Worm (Caenorhabditis elegans) whole organism, L4/young adult: Measurements from ENCODE around the gene T01E8.1.

Experiments used
- W03F9.2 ChIP-seq: fragments of 150-350 bp; optimal IDR thresholded peaks from 2 replicates; lab custom pipeline; 2014; ENCODE audit warnings: missing biosample characterization, missing genetic modification characterization
- dao-5 ChIP-seq: sonication (generic microtip); optimal IDR thresholded peaks from 2 replicates; lab custom pipeline; 2016; ENCODE audit warnings: missing genotype, missing genetic modification characterization, moderate library complexity, missing compliant biosample characterization
- him-1 ChIP-seq: sonication (generic microtip); optimal IDR thresholded peaks from 2 replicates; lab custom pipeline; 2016; ENCODE audit warnings: missing genotype, missing genetic modification reagents, missing genetic modification characterization, missing compliant biosample characterization

ce11 chrII:10218171-10218570, 11.6 kb downstream of the T01E8.1 start, which contains the start of gene ref-1:
- no peak for TF ChIP-seq dao-5 (tag; lab: Kevin White, UChicago)
- no peak for TF ChIP-seq W03F9.2
- TF ChIP-seq him-1 (tag; lab: Kevin White, UChicago) = no peak
